Fruit fly (Drosophila melanogaster) S2 (cell line): ENCODE results near the gene Agpat1.

Experiments used
- CG8478 ChIP-seq: fragments of >200 bp; optimal IDR thresholded peaks from 2 replicates; lab custom pipeline; 2018
- CTCF ChIP-seq, 2 experiments: fragments of >200 bp; optimal IDR thresholded peaks; 2 replicates each; lab custom pipeline; 2018

The Agpat1 gene

dm6 chrX:12734710-12735462 lies 30.2 kb upstream of the Agpat1 start:
- TF ChIP-seq CTCF (optimal IDR thresholded peaks at IDR 0.05; lab: Kevin White, UChicago) (peak in 1 of 2 experiments; percentile 32), CG8478 (peak; percentile 69)

- TF ChIP-seq CG8478 = no peak
- no peak for TF ChIP-seq CTCF (optimal IDR thresholded peaks at IDR 0.05; lab: Kevin White, UChicago)
Measured at dm6 chrX:12735478-12736428, 29.3 kb upstream of the Agpat1 start.

dm6 chrX:12737057-12737734 lies 27.9 kb upstream of the Agpat1 start:
- TF ChIP-seq CG8478 (no peak), CTCF (optimal IDR thresholded peaks at IDR 0.05; lab: Kevin White, UChicago) (no peak)

DNA sequence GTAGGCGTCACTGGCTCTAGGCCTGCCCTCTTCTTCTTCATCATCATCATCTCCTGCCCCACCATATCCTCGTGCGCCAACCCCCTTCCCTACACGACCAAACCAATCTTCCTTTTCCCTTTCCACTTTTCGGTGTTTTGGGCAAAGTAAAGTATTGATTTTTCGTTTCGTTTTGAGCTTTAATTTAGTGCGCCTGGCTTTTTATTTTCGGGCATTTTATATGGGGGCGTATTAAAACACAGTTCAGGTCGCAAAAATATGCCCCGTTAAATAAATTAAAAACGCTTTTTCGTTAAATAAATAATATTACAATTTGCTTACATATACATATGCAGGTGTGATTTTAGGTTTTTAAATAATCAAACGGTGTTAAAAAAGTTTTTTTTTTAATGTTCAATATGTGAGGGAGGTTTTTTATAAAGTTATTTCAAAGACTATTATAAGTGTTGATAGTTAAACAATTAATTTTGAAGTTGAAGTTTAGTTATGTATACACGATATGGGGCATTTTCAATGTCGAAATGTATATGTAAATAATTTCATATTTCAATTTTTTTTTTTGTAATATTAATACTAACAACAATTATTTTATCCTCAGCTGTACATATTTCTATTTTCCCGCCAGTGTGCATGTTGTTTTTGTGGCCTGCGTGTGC lies 27.2 kb upstream of the Agpat1 start:
- TF ChIP-seq CTCF (optimal IDR thresholded peaks at IDR 0.05; lab: Kevin White, UChicago) = no peak
- no peak for TF ChIP-seq CG8478

- TF ChIP-seq CTCF (optimal IDR thresholded peaks at IDR 0.05; lab: Kevin White, UChicago) (no peak), CG8478 (no peak)
Measured at dm6 chrX:12739047-12739446, 26.0 kb upstream of the Agpat1 start.

- no peak for TF ChIP-seq CTCF (optimal IDR thresholded peaks at IDR 0.05; lab: Kevin White, UChicago)
- no peak for TF ChIP-seq CG8478
Measured at dm6 chrX:12739789-12740188, 25.3 kb upstream of the Agpat1 start.

dm6 chrX:12740441-12740840 lies 24.6 kb upstream of the Agpat1 start:
- no peak for TF ChIP-seq CTCF (optimal IDR thresholded peaks at IDR 0.05; lab: Kevin White, UChicago)
- no peak for TF ChIP-seq CG8478

DNA sequence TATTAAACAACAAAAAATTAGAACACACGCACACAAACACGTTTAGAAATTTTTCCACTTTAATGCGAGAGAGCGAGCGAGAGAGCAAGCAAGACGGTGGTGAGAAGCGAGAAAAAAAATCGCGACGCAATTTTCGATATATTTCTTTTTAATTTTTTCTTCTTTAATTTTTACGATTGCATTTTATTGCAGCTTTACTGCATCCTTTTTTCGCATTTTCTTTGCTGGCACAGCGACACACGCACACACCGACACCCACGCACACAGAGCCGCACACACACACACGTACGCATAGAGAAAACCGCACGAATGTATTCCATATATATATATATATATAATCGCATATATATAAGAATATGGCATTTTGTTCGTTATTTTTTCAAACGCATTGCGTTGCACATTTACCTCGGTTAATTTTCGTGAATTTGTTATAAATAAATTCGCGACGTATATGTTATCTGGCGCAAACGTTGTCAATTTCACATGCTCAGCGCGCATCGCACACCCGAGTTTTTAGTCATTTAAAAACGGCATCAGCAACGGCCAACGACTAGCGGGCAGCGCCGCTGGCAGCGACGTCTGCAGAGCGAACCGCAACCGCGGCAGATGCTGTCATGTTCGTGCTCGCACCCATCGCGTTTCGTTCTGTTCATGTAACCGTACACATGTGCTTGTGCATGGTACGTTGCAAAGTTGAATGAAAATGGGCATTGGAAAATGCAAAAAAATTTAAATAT lies 23.0 kb upstream of the Agpat1 start, which contains the start of gene Smr:
TSS of gene Smr (minus strand) at position 705 of the 737 bp plus-strand sequence.
- TF ChIP-seq CTCF (optimal IDR thresholded peaks at IDR 0.05; lab: Kevin White, UChicago) (no peak), CG8478 (no peak)

DNA sequence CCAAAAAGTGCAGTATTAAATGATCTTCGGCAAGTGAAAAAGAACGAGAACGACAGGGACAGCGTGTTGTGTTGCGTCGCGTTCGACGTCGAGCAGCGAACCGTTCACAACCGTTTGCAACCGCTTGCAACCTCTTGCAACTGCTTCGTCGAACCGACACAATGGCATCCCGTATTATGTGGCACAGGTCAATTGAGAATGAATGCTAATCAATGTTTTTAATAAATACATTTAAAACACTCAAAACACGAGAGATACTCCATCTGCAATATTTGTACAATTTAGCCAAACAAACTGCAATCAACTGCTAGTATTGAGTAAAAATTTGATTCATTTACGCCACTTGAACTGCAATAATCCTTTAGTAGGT lies 22.4 kb upstream of the Agpat1 start:
- TF ChIP-seq CTCF (optimal IDR thresholded peaks at IDR 0.05; lab: Kevin White, UChicago) (no peak), CG8478 (no peak)

- no peak for TF ChIP-seq CTCF (optimal IDR thresholded peaks at IDR 0.05; lab: Kevin White, UChicago)
- no peak for TF ChIP-seq CG8478
Measured at dm6 chrX:12743296-12743695, 21.8 kb upstream of the Agpat1 start.

- TF ChIP-seq CTCF (optimal IDR thresholded peaks at IDR 0.05; lab: Kevin White, UChicago) (no peak), CG8478 (no peak)
Measured at dm6 chrX:12744026-12744688, 20.9 kb upstream of the Agpat1 start, which contains the start of gene CG4004. CG4004 (plus strand) TSS chrX:12744212.

- TF ChIP-seq CTCF (optimal IDR thresholded peaks at IDR 0.05; lab: Kevin White, UChicago) (no peak), CG8478 (no peak)
Measured at dm6 chrX:12745117-12745516, 19.9 kb upstream of the Agpat1 start.
